Worm (Caenorhabditis elegans) whole organism, L4/young adult: Measurements from ENCODE around the gene M163.1.

Source experiments
- W03F9.2 ChIP-seq: fragments of 150-350 bp; optimal IDR thresholded peaks from 2 replicates; lab custom pipeline; 2014; ENCODE audit warnings: missing biosample characterization, missing genetic modification characterization
- dao-5 ChIP-seq: sonication (generic microtip); optimal IDR thresholded peaks from 2 replicates; lab custom pipeline; 2016; ENCODE audit warnings: missing genotype, missing genetic modification characterization, moderate library complexity, missing compliant biosample characterization
- him-1 ChIP-seq: sonication (generic microtip); optimal IDR thresholded peaks from 2 replicates; lab custom pipeline; 2016; ENCODE audit warnings: missing genotype, missing genetic modification reagents, missing genetic modification characterization, missing compliant biosample characterization

DNA sequence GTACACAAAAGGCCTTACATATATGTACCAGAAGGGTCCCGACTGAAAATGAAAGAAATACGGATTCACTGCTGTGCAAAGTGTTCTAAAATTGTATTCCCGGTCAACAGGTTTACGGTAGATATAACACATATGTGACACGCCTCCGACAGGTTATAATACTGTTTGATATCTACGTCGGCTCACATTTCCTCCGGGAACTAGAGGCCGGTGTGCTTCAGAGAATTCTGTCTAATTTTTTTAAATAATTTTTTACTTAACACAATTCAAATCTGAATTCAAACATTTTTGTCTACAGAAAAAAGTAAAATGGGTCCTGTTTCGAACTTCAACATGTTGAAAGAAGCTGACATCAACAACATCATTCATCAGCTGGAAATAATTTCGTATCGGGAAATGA is 39.6 kb upstream of the M163.1 start, which contains the start of gene T24C2.3:
- TF ChIP-seq him-1 (no peak), W03F9.2 (no peak), dao-5 (no peak)
